Fruit fly (Drosophila melanogaster): ENCODE measurements around the gene D2hgdh.

D2hgdh gene

DNA sequence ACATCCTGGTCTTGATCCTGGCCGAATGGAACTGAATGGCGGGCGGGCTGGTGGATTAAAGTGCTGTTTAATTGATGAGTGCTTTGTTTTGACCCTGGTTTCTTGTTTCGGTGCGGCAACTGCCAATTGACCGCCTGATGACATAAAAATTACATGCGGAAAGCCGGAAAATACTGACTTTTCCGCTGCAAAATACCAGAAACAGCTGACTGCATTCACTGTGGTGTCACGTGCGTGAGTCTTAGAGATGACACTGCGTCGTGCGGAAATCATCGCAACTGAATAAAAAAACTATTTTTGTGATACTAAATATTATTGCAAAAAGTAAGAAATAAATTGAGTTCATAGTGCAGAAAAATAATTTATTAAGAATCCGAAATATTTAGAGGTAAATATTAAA is 8.2 kb downstream of the D2hgdh start, which contains the start of gene bcn92 (continued):
- TF ChIP-seq CG4328 (GFP tag; optimal IDR thresholded peaks at IDR 0.05) (no peak), Pdp1 (GFP tag; optimal IDR thresholded peaks at IDR 0.05) (peak; percentile 46 to 90), cwo (GFP tag; optimal IDR thresholded peaks at IDR 0.05) (peak; percentile 51), CG2889 (GFP tag; IDR thresholded peaks at IDR 0.05) (no peak), jing (GFP tag; optimal IDR thresholded peaks at IDR 0.05) (no peak), Atf6 (GFP tag; IDR thresholded peaks at IDR 0.05) (0 out of 2 replicates have a peak, but pooled peaks have one; percentile 23), emc (GFP tag; optimal IDR thresholded peaks at IDR 0.05) (no peak), YL-1 (GFP tag; optimal IDR thresholded peaks at IDR 0.05) (peak; percentile 23), ATbp (GFP tag; optimal IDR thresholded peaks at IDR 0.05) (no peak), Bgb (GFP tag; IDR thresholded peaks at IDR 0.05; ENCODE audit: partially characterized antibody) (peak; percentile 95), Opbp (GFP tag; IDR thresholded peaks at IDR 0.05; ENCODE audit: partially characterized antibody) (peak; percentile 94), CG12104 (GFP tag; optimal IDR thresholded peaks at IDR 0.05) (no peak), toy (GFP tag; IDR thresholded peaks at IDR 0.05) (no peak), CG17186 (GFP tag; optimal IDR thresholded peaks at IDR 0.05) (no peak), cad (GFP tag; optimal IDR thresholded peaks at IDR 0.05) (no peak), CG3407 (GFP tag; optimal IDR thresholded peaks at IDR 0.05) (no peak), schlank (tag; optimal IDR thresholded peaks at IDR 0.05) (no peak), h (optimal IDR thresholded peaks at IDR 0.05) (no peak), psq (GFP tag; optimal IDR thresholded peaks at IDR 0.05) (no peak), CG2712 (tag; optimal IDR thresholded peaks at IDR 0.05) (peak; percentile 43), gcm (GFP tag; optimal IDR thresholded peaks at IDR 0.05) (no peak), amos (GFP tag; IDR thresholded peaks at IDR 0.05; ENCODE audit: partially characterized antibody) (peak; percentile 97), ato (GFP tag; IDR thresholded peaks at IDR 0.05; ENCODE audit: partially characterized antibody) (peak; percentile 87), Eip74EF (GFP tag; optimal IDR thresholded peaks at IDR 0.05) (no peak), HLH3B (GFP tag; IDR thresholded peaks at IDR 0.05) (peak; percentile 20; the same call in 1 of the 2 replicates), chif (GFP tag; optimal IDR thresholded peaks at IDR 0.05) (peak; percentile 12 to 35), insv (GFP tag; optimal IDR thresholded peaks at IDR 0.05) (peak in 1 of 2 experiments; percentile 84), dm (GFP tag; optimal IDR thresholded peaks at IDR 0.05) (peak; percentile 64), Elba2 (GFP tag; optimal IDR thresholded peaks at IDR 0.05) (peak; percentile 92), CG15269 (tag; optimal IDR thresholded peaks at IDR 0.05) (peak; percentile 43), tll (GFP tag; optimal IDR thresholded peaks at IDR 0.05) (no peak), ewg (GFP tag; optimal IDR thresholded peaks at IDR 0.05) (no peak), Mad (GFP tag; optimal IDR thresholded peaks at IDR 0.05) (peak; percentile 39), Rfx (GFP tag; IDR thresholded peaks at IDR 0.05) (peak; percentile 73), unc-4 (GFP tag; IDR thresholded peaks at IDR 0.05; ENCODE audit: partially characterized antibody) (peak; percentile 93), pros (GFP tag; optimal IDR thresholded peaks at IDR 0.05) (no peak), esg (GFP tag; conservative IDR thresholded peaks at IDR 0.05) (no peak), CG12744 (GFP tag; optimal IDR thresholded peaks at IDR 0.05) (no peak), Gsc (GFP tag; IDR thresholded peaks at IDR 0.05) (no peak), Sin3A (optimal IDR thresholded peaks at IDR 0.05) (peak; percentile 30), B-H2 (GFP tag; optimal IDR thresholded peaks at IDR 0.05) (peak; percentile 32), aop (GFP tag; IDR thresholded peaks at IDR 0.05) (no peak), trem (tag; optimal IDR thresholded peaks at IDR 0.05) (peak; percentile 32), CG6765 (GFP tag; optimal IDR thresholded peaks at IDR 0.05) (no peak), CG32772 (GFP tag; IDR thresholded peaks at IDR 0.05) (0 out of 2 replicates have a peak, but pooled peaks have one; percentile 5), ham (GFP tag; IDR thresholded peaks at IDR 0.05) (no peak), Hmx (GFP tag; optimal IDR thresholded peaks at IDR 0.05) (no peak), CG33213 (GFP tag; optimal IDR thresholded peaks at IDR 0.05) (peak; percentile 11), Jarid2 (GFP tag; optimal IDR thresholded peaks at IDR 0.05) (no peak), chinmo (GFP tag; IDR thresholded peaks at IDR 0.05; ENCODE audit: partially characterized antibody) (peak; percentile 91; the same call in 3 of the 4 replicates), zfh2 (GFP tag; optimal IDR thresholded peaks at IDR 0.05) (peak; percentile 29)
